Worm (Caenorhabditis elegans) whole organism, L1 larva: ENCODE data around the gene srh-100.

ENCODE experiments used
- F16B12.6 ChIP-seq: fragments of 150-350 bp; optimal IDR thresholded peaks from 2 replicates; lab custom pipeline; 2014; ENCODE audit warnings: missing biosample characterization, missing genetic modification characterization
- alr-1 ChIP-seq: fragments of 200-800 bp; sonication (Bioruptor generic); optimal IDR thresholded peaks from 2 replicates; lab custom pipeline; 2018; ENCODE audit warnings: borderline replicate concordance, mild to moderate bottlenecking, missing genetic modification characterization, missing compliant biosample characterization
- aly-2 ChIP-seq: fragments of 150-350 bp; optimal IDR thresholded peaks from 2 replicates; lab custom pipeline; 2014; ENCODE audit warnings: missing biosample characterization, missing genetic modification characterization
- ceh-63 ChIP-seq: fragments of 200-800 bp; sonication (Bioruptor generic); optimal IDR thresholded peaks from 2 replicates; lab custom pipeline; 2018; ENCODE audit warnings: mild to moderate bottlenecking, missing genetic modification characterization, missing compliant biosample characterization
- ceh-8 ChIP-seq: fragments of 200-800 bp; sonication (Bioruptor generic); optimal IDR thresholded peaks from 2 replicates; lab custom pipeline; 2018; ENCODE audit warnings: mild to moderate bottlenecking, missing genetic modification characterization, moderate library complexity, missing compliant biosample characterization
- ceh-82 ChIP-seq, 3 experiments: fragments of 150-350 bp in 1 of 3; sonication (generic microtip) in 2 of 3; optimal IDR thresholded peaks; 2 replicates each; lab custom pipeline; 2014 to 2017; ENCODE audit warnings: missing biosample characterization in 3 of 3, missing genetic modification characterization in 3 of 3
- ceh-88 ChIP-seq: fragments of 200-800 bp; sonication (Bioruptor generic); IDR thresholded peaks from 2 replicates; pipeline ENCODE4 v1.3.6; 2022; ENCODE audit warnings: missing genetic modification characterization, missing compliant biosample characterization
- ces-1 ChIP-seq: fragments of 150-350 bp; optimal IDR thresholded peaks from 2 replicates; lab custom pipeline; 2014; ENCODE audit warnings: missing biosample characterization, missing genetic modification reagents, missing genetic modification characterization
- dpl-1 ChIP-seq, 3 experiments: fragments of 150-350 bp in 2 of 3; sonication (generic microtip) in 1 of 3; optimal IDR thresholded peaks; 2 replicates each; lab custom pipeline; 2014 to 2017; ENCODE audit warnings: missing biosample characterization in 3 of 3, missing genetic modification characterization in 3 of 3, missing genetic modification reagents in 3 of 3
- dsc-1 ChIP-seq: sonication (generic microtip); optimal IDR thresholded peaks from 2 replicates; lab custom pipeline; 2016; ENCODE audit warnings: mild to moderate bottlenecking, missing genetic modification characterization, missing compliant biosample characterization
- efl-1 ChIP-seq, 4 experiments: fragments of 150-350 bp; optimal IDR thresholded peaks in 3 of 4; peaks in 1 of 4; 1 replicate in 1 of 4; 2 replicates in 3 of 4; lab custom pipeline; 2014; ENCODE audit warnings: missing biosample characterization in 2 of 4, missing genetic modification characterization in 2 of 4, missing genetic modification reagents in 2 of 4
- efl-3 ChIP-seq: fragments of 200-800 bp; sonication (Bioruptor generic); optimal IDR thresholded peaks from 2 replicates; lab custom pipeline; 2018; ENCODE audit warnings: mild to moderate bottlenecking, missing genetic modification characterization, missing compliant biosample characterization
- egl-13 ChIP-seq: sonication (generic microtip); optimal IDR thresholded peaks from 2 replicates; lab custom pipeline; 2016; ENCODE audit warnings: missing genotype, missing genetic modification reagents, missing genetic modification characterization, missing compliant biosample characterization
- egl-27 ChIP-seq, 2 experiments: fragments of 150-350 bp in 1 of 2; sonication (generic microtip); optimal IDR thresholded peaks; 3 replicates each; lab custom pipeline; 2017 to 2018; ENCODE audit warnings: missing biosample characterization in 2 of 2, missing genetic modification characterization in 2 of 2, missing genetic modification reagents in 2 of 2
- grh-1 ChIP-seq: fragments of 200-800 bp; sonication (Bioruptor generic); IDR thresholded peaks from 2 replicates; pipeline ENCODE4 v1.3.6; 2022; ENCODE audit warnings: missing genetic modification reagents, missing genetic modification characterization, missing compliant biosample characterization
- hpl-2 ChIP-seq: fragments of 150-350 bp; optimal IDR thresholded peaks from 2 replicates; lab custom pipeline; 2014; ENCODE audit warnings: missing biosample characterization, missing genetic modification reagents, missing genetic modification characterization
- isw-1 ChIP-seq: fragments of 200-800 bp; sonication (Bioruptor generic); IDR thresholded peaks from 2 replicates; pipeline ENCODE4 v1.3.6; 2022; ENCODE audit warnings: missing genetic modification characterization, missing compliant biosample characterization
- lin-13 ChIP-seq: fragments of 150-350 bp; optimal IDR thresholded peaks from 2 replicates; lab custom pipeline; 2014; ENCODE audit warnings: missing biosample characterization, missing genetic modification reagents, missing genetic modification characterization
- lin-15B ChIP-seq: fragments of 150-350 bp; sonication (generic microtip); optimal IDR thresholded peaks from 3 replicates; lab custom pipeline; 2014; ENCODE audit warnings: missing biosample characterization, missing genetic modification characterization
- lin-35 ChIP-seq, 2 experiments: fragments of 150-350 bp; optimal IDR thresholded peaks; 2 replicates each; lab custom pipeline; 2014; ENCODE audit warnings: missing biosample characterization in 2 of 2, missing genetic modification characterization in 2 of 2, missing genetic modification reagents in 2 of 2
- lin-39 ChIP-seq: fragments of 150-350 bp; optimal IDR thresholded peaks from 2 replicates; lab custom pipeline; 2014; ENCODE audit warnings: missing biosample characterization, missing genetic modification reagents, missing genetic modification characterization
- lsy-2 ChIP-seq, 2 experiments: fragments of 150-350 bp; optimal IDR thresholded peaks; 2 replicates each; lab custom pipeline; 2014; ENCODE audit warnings: missing biosample characterization in 2 of 2, missing genetic modification characterization in 2 of 2
- mab-9 ChIP-seq: fragments of 200-800 bp; sonication (Bioruptor generic); IDR thresholded peaks from 2 replicates; pipeline ENCODE4 v1.3.6; 2022; ENCODE audit warnings: missing genetic modification reagents, missing genetic modification characterization, missing compliant biosample characterization
- nhr-11 ChIP-seq: fragments of 150-350 bp; optimal IDR thresholded peaks from 2 replicates; lab custom pipeline; 2014; ENCODE audit warnings: missing biosample characterization, missing genetic modification characterization
- nhr-12 ChIP-seq: sonication (generic microtip); optimal IDR thresholded peaks from 2 replicates; lab custom pipeline; 2017; ENCODE audit warnings: missing biosample characterization, missing genetic modification characterization
- nhr-19 ChIP-seq: fragments of 200-800 bp; sonication (Bioruptor generic); conservative IDR thresholded peaks from 2 replicates; pipeline ENCODE4 v1.3.6; 2022; ENCODE audit warnings: missing genetic modification characterization, missing compliant biosample characterization
- nhr-20 ChIP-seq: sonication (generic microtip); optimal IDR thresholded peaks from 2 replicates; lab custom pipeline; 2016; ENCODE audit warnings: mild to moderate bottlenecking, missing genetic modification characterization, missing compliant biosample characterization
- nhr-237 ChIP-seq: fragments of 150-350 bp; optimal IDR thresholded peaks from 2 replicates; lab custom pipeline; 2014; ENCODE audit warnings: missing biosample characterization, missing genetic modification characterization
- nhr-28 ChIP-seq: fragments of 150-350 bp; optimal IDR thresholded peaks from 2 replicates; lab custom pipeline; 2014; ENCODE audit warnings: missing biosample characterization, missing genetic modification characterization
- nhr-71 ChIP-seq: sonication (generic microtip); optimal IDR thresholded peaks from 2 replicates; lab custom pipeline; 2016; ENCODE audit warnings: mild to moderate bottlenecking, missing genetic modification characterization, moderate library complexity, missing compliant biosample characterization
- nhr-76 ChIP-seq: sonication (generic microtip); optimal IDR thresholded peaks from 2 replicates; lab custom pipeline; 2017; ENCODE audit warnings: missing biosample characterization, missing genetic modification characterization
- pax-3 ChIP-seq: fragments of 200-800 bp; sonication (Bioruptor generic); optimal IDR thresholded peaks from 2 replicates; lab custom pipeline; 2018; ENCODE audit warnings: mild to moderate bottlenecking, missing genetic modification characterization, moderate library complexity, missing compliant biosample characterization
- sox-4 ChIP-seq: sonication (generic microtip); optimal IDR thresholded peaks from 2 replicates; lab custom pipeline; 2016; ENCODE audit warnings: missing genetic modification characterization, missing compliant biosample characterization
- sptf-1 ChIP-seq: fragments of 150-350 bp; optimal IDR thresholded peaks from 2 replicates; lab custom pipeline; 2014; ENCODE audit warnings: missing biosample characterization, missing genetic modification characterization
- tlp-1 ChIP-seq: fragments of 150-350 bp; optimal IDR thresholded peaks from 2 replicates; lab custom pipeline; 2014; ENCODE audit warnings: missing biosample characterization, missing genetic modification characterization
- unc-130 ChIP-seq: fragments of 150-350 bp; optimal IDR thresholded peaks from 2 replicates; lab custom pipeline; 2017; ENCODE audit warnings: missing biosample characterization, missing genetic modification characterization, inconsistent platforms
- unc-62 ChIP-seq: fragments of 150-350 bp; optimal IDR thresholded peaks from 2 replicates; lab custom pipeline; 2014; ENCODE audit warnings: missing biosample characterization, missing genetic modification reagents, missing genetic modification characterization
- vab-15 ChIP-seq: sonication (generic microtip); optimal IDR thresholded peaks from 2 replicates; lab custom pipeline; 2017; ENCODE audit warnings: missing genotype, mild to moderate bottlenecking, missing genetic modification characterization, missing compliant biosample characterization
- xbp-1 ChIP-seq: sonication (generic microtip); optimal IDR thresholded peaks from 2 replicates; lab custom pipeline; 2016; ENCODE audit warnings: missing genetic modification characterization, missing compliant biosample characterization
- ztf-4 ChIP-seq: fragments of 150-350 bp; optimal IDR thresholded peaks from 2 replicates; lab custom pipeline; 2014; ENCODE audit warnings: missing biosample characterization, missing genetic modification characterization

The srh-100 gene

ce11 chrII:3681365-3682083 is 33.0 kb downstream of the srh-100 start, which contains the start of gene F19B10.10:
Gene F19B10.10 (minus strand): TSS chrII:3681415.
- TF ChIP-seq ceh-63 (GFP tag; lab: Kevin White, UChicago) = no peak
- no peak for TF ChIP-seq sptf-1
- TF ChIP-seq nhr-76 (tag; lab: Kevin White, UChicago) = no peak
- TF ChIP-seq nhr-11 (tag; lab: Kevin White, UChicago) = no peak
- no peak for TF ChIP-seq lin-39
- no peak for TF ChIP-seq lin-13
- no peak for TF ChIP-seq vab-15 (tag; lab: Kevin White, UChicago)
- no peak for TF ChIP-seq ceh-82 (tag; optimal IDR thresholded peaks at IDR 0.05; lab: Kevin White, UChicago)
- no peak for TF ChIP-seq tlp-1 (tag; lab: Kevin White, UChicago)
- no peak for TF ChIP-seq F16B12.6 (tag; lab: Kevin White, UChicago)
- no peak for TF ChIP-seq alr-1 (tag; lab: Kevin White, UChicago)
- no peak for TF ChIP-seq nhr-20
- TF ChIP-seq unc-130 = no peak
- TF ChIP-seq mab-9 (GFP tag; lab: Robert Waterston, UW) = no peak
- no peak for TF ChIP-seq lsy-2 (tag; optimal IDR thresholded peaks at IDR 0.05; lab: Kevin White, UChicago)
- no peak for TF ChIP-seq nhr-12
- no peak for TF ChIP-seq efl-1 (optimal IDR thresholded peaks at IDR 0.05; lab: Kevin White, UChicago)
- TF ChIP-seq efl-1 (GFP tag; optimal IDR thresholded peaks at IDR 0.05 in 1 of 2; lab: Kevin White, UChicago) = no peak
- no peak for TF ChIP-seq pax-3 (tag; lab: Kevin White, UChicago)
- no peak for TF ChIP-seq grh-1 (GFP tag; lab: Robert Waterston, UW)
- no peak for TF ChIP-seq dpl-1 (GFP tag; optimal IDR thresholded peaks at IDR 0.05; lab: Kevin White, UChicago)

ce11 chrII:3680366-3680765 is 34.1 kb downstream of the srh-100 start:
- TF ChIP-seq egl-13 (no peak), sptf-1 (no peak), aly-2 (tag; lab: Kevin White, UChicago) (no peak), unc-130 (no peak), nhr-71 (tag; lab: Kevin White, UChicago) (no peak), ces-1 (GFP tag; lab: Kevin White, UChicago) (no peak), egl-27 (tag; optimal IDR thresholded peaks at IDR 0.05; lab: Kevin White, UChicago) (no peak), nhr-11 (tag; lab: Kevin White, UChicago) (no peak), lin-35 (GFP tag; optimal IDR thresholded peaks at IDR 0.05; lab: Kevin White, UChicago) (no peak), vab-15 (tag; lab: Kevin White, UChicago) (no peak), efl-3 (GFP tag; lab: Kevin White, UChicago) (no peak), isw-1 (GFP tag; lab: Robert Waterston, UW) (no peak)

DNA sequence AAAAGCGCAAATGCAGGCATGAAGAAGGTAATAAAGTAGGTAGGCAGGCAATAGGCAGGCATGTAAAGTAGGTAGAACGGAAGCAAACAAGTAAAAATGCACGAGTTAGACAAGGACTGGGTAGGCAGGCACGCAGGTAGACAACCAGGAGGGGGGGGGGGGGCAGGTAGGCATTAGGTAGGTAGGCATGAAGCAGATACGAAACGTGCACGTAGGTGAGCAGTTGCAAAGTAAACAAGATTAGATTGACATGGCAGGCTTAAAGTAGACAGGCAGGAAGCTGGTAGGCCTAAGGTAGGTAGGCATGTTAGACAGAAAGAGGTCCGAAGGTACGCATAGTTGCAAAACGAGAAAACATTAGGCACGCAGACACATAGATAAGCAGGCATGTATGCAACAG is 35.5 kb downstream of the srh-100 start:
- TF ChIP-seq sox-4 (tag; lab: Kevin White, UChicago) (no peak), nhr-237 (tag; lab: Kevin White, UChicago) (no peak), ztf-4 (tag; lab: Kevin White, UChicago) (no peak), ceh-8 (GFP tag; lab: Kevin White, UChicago) (no peak), dpl-1 (GFP tag; optimal IDR thresholded peaks at IDR 0.05; lab: Kevin White, UChicago) (no peak), nhr-28 (tag; lab: Kevin White, UChicago) (no peak), dsc-1 (tag; lab: Kevin White, UChicago) (no peak), nhr-19 (GFP tag; lab: Robert Waterston, UW) (no peak), ceh-88 (GFP tag; lab: Robert Waterston, UW) (no peak), hpl-2 (GFP tag; lab: Kevin White, UChicago) (no peak), xbp-1 (no peak), egl-27 (tag; optimal IDR thresholded peaks at IDR 0.05; lab: Kevin White, UChicago) (no peak), nhr-76 (tag; lab: Kevin White, UChicago) (no peak), lin-15B (tag; lab: Kevin White, UChicago) (no peak), unc-62 (no peak)
